Worm (Caenorhabditis elegans) whole organism, L2 larva: ENCODE results near the gene lurp-3.

Source experiments
- C34F6.9 ChIP-seq: fragments of 150-350 bp; optimal IDR thresholded peaks from 2 replicates; lab custom pipeline; 2014; ENCODE audit warnings: missing biosample characterization, missing genetic modification characterization
- R02D3.7 ChIP-seq: fragments of 150-350 bp; optimal IDR thresholded peaks from 2 replicates; lab custom pipeline; 2014; ENCODE audit warnings: missing biosample characterization, missing genetic modification characterization
- Y55F3AM.14 ChIP-seq: fragments of 200-800 bp; sonication (Bioruptor generic); optimal IDR thresholded peaks from 2 replicates; lab custom pipeline; 2018; ENCODE audit warnings: mild to moderate bottlenecking, missing genetic modification characterization, missing compliant biosample characterization
- alr-1 ChIP-seq: fragments of 150-350 bp; optimal IDR thresholded peaks from 2 replicates; lab custom pipeline; 2014; ENCODE audit warnings: missing biosample characterization, missing genetic modification characterization
- ama-1 ChIP-seq: fragments of 150-350 bp; optimal IDR thresholded peaks from 2 replicates; lab custom pipeline; 2018; ENCODE audit warnings: inconsistent platforms
- blmp-1 ChIP-seq: sonication (generic microtip); optimal IDR thresholded peaks from 2 replicates; lab custom pipeline; 2017; ENCODE audit warnings: missing genetic modification characterization, mild to moderate bottlenecking, missing compliant biosample characterization, antibody characterized with exemption, moderate library complexity; ENCODE audit not compliant: insufficient read depth
- ceh-16 ChIP-seq: fragments of 150-350 bp; optimal IDR thresholded peaks from 2 replicates; lab custom pipeline; 2014; ENCODE audit warnings: missing biosample characterization, missing genetic modification characterization
- ceh-82 ChIP-seq: fragments of 150-350 bp; optimal IDR thresholded peaks from 2 replicates; lab custom pipeline; 2014; ENCODE audit warnings: missing biosample characterization, missing genetic modification characterization
- egl-27 ChIP-seq: sonication (generic microtip); optimal IDR thresholded peaks from 3 replicates; lab custom pipeline; 2017; ENCODE audit warnings: missing biosample characterization, missing genetic modification reagents, missing genetic modification characterization
- elt-1 ChIP-seq: fragments of 150-350 bp; optimal IDR thresholded peaks from 2 replicates; lab custom pipeline; 2014; ENCODE audit warnings: missing biosample characterization, missing genetic modification characterization
- lin-13 ChIP-seq: fragments of 150-350 bp; optimal IDR thresholded peaks from 2 replicates; lab custom pipeline; 2014; ENCODE audit warnings: missing biosample characterization, missing genetic modification reagents, missing genetic modification characterization
- lsy-2 ChIP-seq, 2 experiments: fragments of 150-350 bp in 1 of 2; sonication (generic microtip) in 1 of 2; optimal IDR thresholded peaks; 2 replicates each; lab custom pipeline; 2014 to 2017; ENCODE audit warnings: missing biosample characterization in 2 of 2, missing genetic modification characterization in 2 of 2
- mab-5 ChIP-seq: fragments of 150-350 bp; optimal IDR thresholded peaks from 2 replicates; lab custom pipeline; 2014; ENCODE audit warnings: missing biosample characterization, missing genetic modification characterization
- mdl-1 ChIP-seq, 2 experiments: fragments of 150-350 bp in 1 of 2; sonication (generic microtip) in 1 of 2; optimal IDR thresholded peaks; 2 replicates each; lab custom pipeline; 2017; ENCODE audit warnings: missing biosample characterization in 2 of 2, missing genetic modification characterization in 2 of 2
- nhr-11 ChIP-seq: fragments of 150-350 bp; optimal IDR thresholded peaks from 2 replicates; lab custom pipeline; 2014; ENCODE audit warnings: missing biosample characterization, missing genetic modification characterization
- nhr-12 ChIP-seq: fragments of 150-350 bp; optimal IDR thresholded peaks from 2 replicates; lab custom pipeline; 2014; ENCODE audit warnings: missing biosample characterization, missing genetic modification characterization
- nhr-129 ChIP-seq: fragments of 150-350 bp; optimal IDR thresholded peaks from 2 replicates; lab custom pipeline; 2014; ENCODE audit warnings: missing biosample characterization, missing genetic modification characterization
- nhr-21 ChIP-seq: fragments of 150-350 bp; optimal IDR thresholded peaks from 2 replicates; lab custom pipeline; 2014; ENCODE audit warnings: missing biosample characterization, missing genetic modification characterization
- nhr-237 ChIP-seq: fragments of 150-350 bp; optimal IDR thresholded peaks from 2 replicates; lab custom pipeline; 2014; ENCODE audit warnings: missing biosample characterization, missing genetic modification characterization
- nhr-6 ChIP-seq: fragments of 150-350 bp; optimal IDR thresholded peaks from 2 replicates; lab custom pipeline; 2014; ENCODE audit warnings: missing biosample characterization, missing genetic modification characterization
- nhr-77 ChIP-seq: fragments of 150-350 bp; optimal IDR thresholded peaks from 2 replicates; lab custom pipeline; 2014; ENCODE audit warnings: missing biosample characterization, missing genetic modification characterization
- sem-4 ChIP-seq: fragments of 150-350 bp; optimal IDR thresholded peaks from 2 replicates; lab custom pipeline; 2014; ENCODE audit warnings: missing biosample characterization, missing genetic modification reagents, missing genetic modification characterization
- skn-1 ChIP-seq: sonication (generic microtip); optimal IDR thresholded peaks from 2 replicates; lab custom pipeline; 2017; ENCODE audit warnings: missing biosample characterization, missing genetic modification characterization
- sma-3 ChIP-seq: sonication (generic microtip); optimal IDR thresholded peaks from 2 replicates; lab custom pipeline; 2016; ENCODE audit warnings: missing genetic modification reagents, missing genetic modification characterization, missing compliant biosample characterization
- sma-9 ChIP-seq, 2 experiments: fragments of 150-350 bp in 1 of 2; sonication (generic microtip) in 1 of 2; optimal IDR thresholded peaks; 2 replicates each; lab custom pipeline; 2014 to 2016; ENCODE audit warnings: missing genetic modification characterization in 2 of 2, mild to moderate bottlenecking in 1 of 2, missing biosample characterization in 1 of 2, missing compliant biosample characterization in 1 of 2, missing genetic modification reagents in 1 of 2, moderate library complexity in 1 of 2
- snpc-4 ChIP-seq: fragments of 150-350 bp; optimal IDR thresholded peaks from 2 replicates; lab custom pipeline; 2014; ENCODE audit warnings: missing biosample characterization, missing genetic modification characterization
- unc-55 ChIP-seq: fragments of 150-350 bp; sonication (generic microtip); optimal IDR thresholded peaks from 3 replicates; lab custom pipeline; 2014; ENCODE audit warnings: missing biosample characterization, missing genetic modification reagents, missing genetic modification characterization
- ztf-1 ChIP-seq: fragments of 200-800 bp; sonication (Bioruptor generic); conservative IDR thresholded peaks from 2 replicates; pipeline ENCODE4 v1.3.6; 2022; ENCODE audit warnings: missing genetic modification characterization, missing compliant biosample characterization
- ztf-4 ChIP-seq: fragments of 150-350 bp; optimal IDR thresholded peaks from 2 replicates; lab custom pipeline; 2014; ENCODE audit warnings: missing biosample characterization, missing genetic modification characterization

Gene lurp-3

DNA sequence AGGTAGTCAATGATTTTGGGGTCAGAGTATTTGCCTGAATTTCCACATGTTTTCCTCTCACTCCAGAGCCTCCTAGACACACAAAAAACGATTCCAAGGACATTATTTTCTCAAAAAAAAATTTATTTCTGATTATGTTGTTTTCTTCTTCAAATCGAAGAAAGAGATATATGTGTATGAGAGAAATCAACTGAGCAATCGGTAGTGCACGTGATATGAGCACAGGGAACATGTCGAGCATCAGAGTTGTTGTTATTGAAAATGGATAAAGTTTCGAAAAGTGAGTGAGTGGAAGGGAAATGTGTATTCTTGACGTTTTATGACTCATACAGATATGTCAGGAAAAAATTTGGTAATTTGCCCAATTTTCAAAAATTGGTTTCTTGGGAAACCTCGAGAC, 16.5 kb downstream of the lurp-3 start:
- TF ChIP-seq nhr-129 (tag; lab: Kevin White, UChicago): peak; percentile 10
- no peak for TF ChIP-seq elt-1 (tag; lab: Kevin White, UChicago)
- TF ChIP-seq sma-9 (GFP tag; optimal IDR thresholded peaks at IDR 0.05; lab: Kevin White, UChicago): peak; percentile 19
- TF ChIP-seq sma-9 (tag; optimal IDR thresholded peaks at IDR 0.05; lab: Kevin White, UChicago): no peak
- TF ChIP-seq unc-55 (GFP tag; lab: Kevin White, UChicago): no peak
- peak; percentile 25 for TF ChIP-seq C34F6.9 (tag; lab: Kevin White, UChicago)

DNA sequence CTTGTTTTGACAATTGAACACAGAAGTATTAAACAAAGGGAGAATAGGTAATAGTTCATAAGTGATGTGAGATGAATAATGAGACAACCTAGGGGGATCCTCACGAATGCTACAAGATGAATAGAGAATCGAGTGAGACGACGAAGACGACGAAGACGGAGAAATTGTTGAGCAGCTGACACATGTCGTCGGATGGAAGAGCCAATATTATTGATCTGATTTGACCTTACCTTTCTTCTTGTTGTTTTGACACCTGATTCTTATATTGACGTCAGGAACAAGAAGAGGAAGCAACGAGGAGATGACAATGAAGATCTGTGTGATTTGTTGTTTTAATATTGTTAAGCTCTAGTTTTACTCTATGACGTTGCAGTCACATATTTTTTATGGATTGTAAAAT, 17.9 kb downstream of the lurp-3 start, which contains the start of gene T10G3.1:
TSS of gene T10G3.1 (minus strand) at position 213 of the 400 bp plus-strand sequence.
- peak; percentile 8 for TF ChIP-seq mab-5 (tag; lab: Kevin White, UChicago)
- no peak for TF ChIP-seq ztf-1
- TF ChIP-seq R02D3.7 (tag; lab: Kevin White, UChicago): no peak
- peak in 1 of 2 experiments; percentile 27 for TF ChIP-seq lsy-2 (tag; optimal IDR thresholded peaks at IDR 0.05; lab: Kevin White, UChicago)
- peak; percentile 62 for TF ChIP-seq nhr-129 (tag; lab: Kevin White, UChicago)
- TF ChIP-seq ceh-16 (tag; lab: Kevin White, UChicago): no peak

DNA sequence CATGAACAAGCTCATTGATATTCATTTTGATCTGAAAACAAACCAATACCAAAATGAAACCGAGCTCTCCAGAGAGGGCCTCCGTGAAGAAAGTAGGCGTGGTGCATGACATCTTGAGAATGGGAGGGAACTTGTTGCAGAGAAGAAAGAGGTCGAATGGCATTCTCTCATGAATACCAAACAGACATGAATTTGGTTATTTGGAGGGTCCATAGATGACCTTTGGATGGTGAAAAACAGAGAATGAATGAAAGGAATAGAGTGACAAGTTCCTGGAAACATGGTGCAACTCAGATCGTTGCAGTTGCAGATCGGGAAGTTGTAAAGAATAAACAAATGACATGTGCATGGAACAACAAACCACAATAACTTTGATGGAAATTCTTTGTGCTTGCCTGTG, 20.8 kb downstream of the lurp-3 start, which contains the start of gene T10G3.8:
TSS of gene T10G3.8 (minus strand) at position 101 of the 400 bp plus-strand sequence.
- TF ChIP-seq nhr-6 (tag; lab: Kevin White, UChicago): no peak
- no peak for TF ChIP-seq ceh-82
- TF ChIP-seq nhr-12 (tag; lab: Kevin White, UChicago): no peak
- no peak for TF ChIP-seq sma-9 (GFP tag; optimal IDR thresholded peaks at IDR 0.05; lab: Kevin White, UChicago)
- no peak for TF ChIP-seq sma-9 (tag; optimal IDR thresholded peaks at IDR 0.05; lab: Kevin White, UChicago)
- TF ChIP-seq alr-1: no peak
- no peak for TF ChIP-seq Y55F3AM.14
- TF ChIP-seq lsy-2 (tag; optimal IDR thresholded peaks at IDR 0.05; lab: Kevin White, UChicago): no peak
- TF ChIP-seq blmp-1 (tag; lab: Kevin White, UChicago): no peak
- TF ChIP-seq lin-13 (GFP tag; lab: Kevin White, UChicago): no peak
- no peak for TF ChIP-seq snpc-4
- no peak for TF ChIP-seq mdl-1 (tag; optimal IDR thresholded peaks at IDR 0.05; lab: Kevin White, UChicago)
- TF ChIP-seq nhr-11: no peak
- no peak for TF ChIP-seq sem-4 (tag; lab: Kevin White, UChicago)
- no peak for TF ChIP-seq ama-1 (lab: Kevin White, UChicago)
- TF ChIP-seq mab-5 (tag; lab: Kevin White, UChicago): no peak

DNA sequence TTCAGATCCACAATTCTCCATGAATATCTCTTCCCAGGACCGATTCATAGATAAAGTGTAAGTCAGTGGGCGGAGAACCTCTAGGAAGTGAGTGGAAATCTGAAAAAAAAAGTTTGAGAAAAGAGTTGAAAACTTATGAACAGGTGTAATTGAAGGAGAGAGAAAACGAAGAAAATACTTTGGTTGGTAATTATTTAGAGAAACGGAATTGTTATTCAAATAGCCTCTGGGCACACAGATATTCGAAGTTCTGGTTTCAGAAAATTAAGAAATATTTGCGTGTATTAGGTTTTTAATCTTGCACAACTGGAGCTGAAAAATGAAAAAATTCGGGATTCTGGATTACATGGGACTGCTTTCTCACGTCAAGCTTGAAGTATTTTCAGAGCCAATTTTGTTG, 24.2 kb downstream of the lurp-3 start, which contains the start of gene T10G3.2:
TSS of gene T10G3.2 (minus strand) at position 101 of the 400 bp plus-strand sequence.
- TF ChIP-seq blmp-1 (tag; lab: Kevin White, UChicago) (no peak), skn-1 (tag; lab: Kevin White, UChicago) (no peak), nhr-129 (tag; lab: Kevin White, UChicago) (no peak), mdl-1 (tag; optimal IDR thresholded peaks at IDR 0.05; lab: Kevin White, UChicago) (no peak), nhr-77 (tag; lab: Kevin White, UChicago) (no peak), ama-1 (lab: Kevin White, UChicago) (no peak), ztf-4 (no peak), sem-4 (tag; lab: Kevin White, UChicago) (no peak)

DNA sequence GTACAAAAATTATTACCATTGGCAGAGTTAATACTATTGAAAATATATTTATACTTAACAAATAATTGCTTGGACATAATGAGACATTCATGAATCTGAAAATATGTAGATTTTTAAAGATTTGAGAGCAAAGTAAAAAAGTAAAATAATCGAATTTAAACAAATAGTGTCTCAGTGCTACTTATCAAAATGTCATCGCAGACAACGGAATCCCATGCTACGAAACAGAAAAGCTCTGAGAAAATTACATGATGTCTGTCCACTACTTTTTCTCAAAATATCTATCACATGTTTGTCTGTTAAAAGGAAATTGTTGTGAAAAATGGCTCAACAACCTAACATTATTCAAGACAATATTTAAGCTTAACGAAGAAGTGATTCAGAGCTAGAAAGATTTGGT, 28.8 kb downstream of the lurp-3 start, which contains the start of gene T10G3.4:
TSS of gene T10G3.4 (minus strand) at position 101 of the 400 bp plus-strand sequence.
- no peak for TF ChIP-seq sma-3
- no peak for TF ChIP-seq nhr-237 (tag; lab: Kevin White, UChicago)
- no peak for TF ChIP-seq lsy-2 (tag; optimal IDR thresholded peaks at IDR 0.05; lab: Kevin White, UChicago)
- no peak for TF ChIP-seq ama-1 (lab: Kevin White, UChicago)
- no peak for TF ChIP-seq ceh-16 (tag; lab: Kevin White, UChicago)
- TF ChIP-seq ceh-82: no peak
- TF ChIP-seq egl-27 (tag; lab: Kevin White, UChicago): no peak
- TF ChIP-seq lin-13 (GFP tag; lab: Kevin White, UChicago): no peak
- no peak for TF ChIP-seq nhr-129 (tag; lab: Kevin White, UChicago)
- no peak for TF ChIP-seq nhr-21 (tag; lab: Kevin White, UChicago)
- no peak for TF ChIP-seq mab-5 (tag; lab: Kevin White, UChicago)
- TF ChIP-seq nhr-6 (tag; lab: Kevin White, UChicago): no peak
- no peak for TF ChIP-seq mdl-1 (tag; optimal IDR thresholded peaks at IDR 0.05; lab: Kevin White, UChicago)
- TF ChIP-seq C34F6.9 (tag; lab: Kevin White, UChicago): no peak
- no peak for TF ChIP-seq nhr-12 (tag; lab: Kevin White, UChicago)
